Worm (Caenorhabditis elegans): ENCODE measurements around the gene K03A1.4.

- TF ChIP-seq him-1 (tag; optimal IDR thresholded peaks at IDR 0.05) (no peak), dao-5 (tag; optimal IDR thresholded peaks at IDR 0.05) (no peak), W03F9.2 (tag; optimal IDR thresholded peaks at IDR 0.05) (no peak)
Measured at ce11 chrX:7260327-7261019, 38.1 kb downstream of the K03A1.4 start, which contains the start of gene lact-1.
